Worm (Caenorhabditis elegans) whole organism, L3 larva: ENCODE data around the gene ctsa-1.2.
A peak's percentile ranks its signal among the peaks of the same experiment; 100 is the strongest.

ENCODE experiments used
- R02D3.7 ChIP-seq: fragments of 150-350 bp; optimal IDR thresholded peaks from 2 replicates; lab custom pipeline; 2014; ENCODE audit warnings: missing biosample characterization, missing genetic modification characterization
- ZK546.5 ChIP-seq: sonication (generic microtip); optimal IDR thresholded peaks from 2 replicates; lab custom pipeline; 2017; ENCODE audit warnings: missing biosample characterization, missing genetic modification characterization
- aly-2 ChIP-seq: fragments of 150-350 bp; optimal IDR thresholded peaks from 2 replicates; lab custom pipeline; 2014; ENCODE audit warnings: missing biosample characterization, missing genetic modification characterization
- ama-1 ChIP-seq: fragments of 150-350 bp; optimal IDR thresholded peaks from 2 replicates; lab custom pipeline; 2018
- ceh-16 ChIP-seq: sonication (generic microtip); optimal IDR thresholded peaks from 2 replicates; lab custom pipeline; 2017; ENCODE audit warnings: missing biosample characterization, missing genetic modification characterization
- ceh-28 ChIP-seq: fragments of 150-350 bp; optimal IDR thresholded peaks from 2 replicates; lab custom pipeline; 2014; ENCODE audit warnings: missing biosample characterization, missing genetic modification reagents, missing genetic modification characterization
- ceh-82 ChIP-seq: fragments of 150-350 bp; optimal IDR thresholded peaks from 2 replicates; lab custom pipeline; 2014; ENCODE audit warnings: missing biosample characterization, missing genetic modification characterization
- ceh-9 ChIP-seq: sonication (generic microtip); optimal IDR thresholded peaks from 2 replicates; lab custom pipeline; 2018; ENCODE audit warnings: missing biosample characterization, missing genetic modification characterization
- daf-12 ChIP-seq: fragments of 150-350 bp; optimal IDR thresholded peaks from 2 replicates; lab custom pipeline; 2014; ENCODE audit warnings: missing biosample characterization, missing genetic modification reagents, missing genetic modification characterization
- egl-27 ChIP-seq: sonication (generic microtip); optimal IDR thresholded peaks from 4 replicates; lab custom pipeline; 2017; ENCODE audit warnings: missing biosample characterization, missing genetic modification reagents, missing genetic modification characterization
- egl-5 ChIP-seq: fragments of 150-350 bp; optimal IDR thresholded peaks from 2 replicates; lab custom pipeline; 2017; ENCODE audit warnings: missing biosample characterization, missing genetic modification reagents, missing genetic modification characterization, inconsistent platforms
- elt-1 ChIP-seq: fragments of 150-350 bp; optimal IDR thresholded peaks from 2 replicates; lab custom pipeline; 2014; ENCODE audit warnings: missing biosample characterization, missing genetic modification characterization
- elt-2 ChIP-seq: sonication (generic microtip); optimal IDR thresholded peaks from 2 replicates; lab custom pipeline; 2016; ENCODE audit warnings: missing genetic modification reagents, mild to moderate bottlenecking, missing genetic modification characterization, missing compliant biosample characterization
- elt-3 ChIP-seq, 3 experiments: fragments of 150-350 bp in 1 of 3; sonication (generic microtip) in 2 of 3; optimal IDR thresholded peaks; 2 replicates in 2 of 3; 4 replicates in 1 of 3; lab custom pipeline; 2014 to 2017; ENCODE audit warnings: missing biosample characterization in 3 of 3, missing genetic modification characterization in 3 of 3
- eor-1 ChIP-seq, 2 experiments: fragments of 150-350 bp; optimal IDR thresholded peaks; 2 replicates each; lab custom pipeline; 2014 to 2018; ENCODE audit warnings: missing biosample characterization in 2 of 2, missing genetic modification characterization in 2 of 2
- fkh-10 ChIP-seq: sonication (generic microtip); optimal IDR thresholded peaks from 2 replicates; lab custom pipeline; 2017; ENCODE audit warnings: missing biosample characterization, missing genetic modification reagents, missing genetic modification characterization
- fkh-2 ChIP-seq: fragments of 150-350 bp; optimal IDR thresholded peaks from 2 replicates; lab custom pipeline; 2014; ENCODE audit warnings: missing biosample characterization, missing genetic modification reagents, missing genetic modification characterization
- fos-1 ChIP-seq: fragments of 150-350 bp; optimal IDR thresholded peaks from 2 replicates; lab custom pipeline; 2014; ENCODE audit warnings: missing biosample characterization, missing genetic modification characterization
- hmg-11 ChIP-seq: sonication (generic microtip); optimal IDR thresholded peaks from 2 replicates; lab custom pipeline; 2016; ENCODE audit warnings: missing genetic modification characterization, missing compliant biosample characterization
- jun-1 ChIP-seq: fragments of 150-350 bp; optimal IDR thresholded peaks from 2 replicates; lab custom pipeline; 2014; ENCODE audit warnings: missing biosample characterization, missing genetic modification reagents, missing genetic modification characterization
- lin-15B ChIP-seq: fragments of 150-350 bp; optimal IDR thresholded peaks from 2 replicates; lab custom pipeline; 2014; ENCODE audit warnings: missing biosample characterization, missing genetic modification characterization
- lin-39 ChIP-seq: fragments of 150-350 bp; optimal IDR thresholded peaks from 2 replicates; lab custom pipeline; 2018; ENCODE audit warnings: missing biosample characterization, missing genetic modification reagents, missing genetic modification characterization
- lsy-12 ChIP-seq: sonication (generic microtip); optimal IDR thresholded peaks from 2 replicates; lab custom pipeline; 2016; ENCODE audit warnings: mild to moderate bottlenecking, missing genetic modification characterization, missing compliant biosample characterization
- mdl-1 ChIP-seq: fragments of 150-350 bp; optimal IDR thresholded peaks from 2 replicates; lab custom pipeline; 2014; ENCODE audit warnings: missing biosample characterization, missing genetic modification characterization
- mml-1 ChIP-seq: fragments of 150-350 bp; sonication (generic microtip); optimal IDR thresholded peaks from 3 replicates; lab custom pipeline; 2014; ENCODE audit warnings: missing biosample characterization, missing genetic modification characterization
- nfya-1 ChIP-seq: sonication (generic microtip); optimal IDR thresholded peaks from 2 replicates; lab custom pipeline; 2017; ENCODE audit warnings: missing genetic modification characterization, mild to moderate bottlenecking, missing compliant biosample characterization, antibody characterized with exemption, moderate library complexity; ENCODE audit not compliant: insufficient read depth
- nhr-11 ChIP-seq: fragments of 150-350 bp; optimal IDR thresholded peaks from 2 replicates; lab custom pipeline; 2014; ENCODE audit warnings: missing biosample characterization, missing genetic modification characterization
- nhr-12 ChIP-seq: fragments of 150-350 bp; optimal IDR thresholded peaks from 2 replicates; lab custom pipeline; 2014; ENCODE audit warnings: missing biosample characterization, missing genetic modification characterization
- nhr-23 ChIP-seq: fragments of 150-350 bp; optimal IDR thresholded peaks from 2 replicates; lab custom pipeline; 2014; ENCODE audit warnings: missing biosample characterization, missing genetic modification reagents, missing genetic modification characterization
- nhr-237 ChIP-seq: fragments of 150-350 bp; optimal IDR thresholded peaks from 2 replicates; lab custom pipeline; 2014; ENCODE audit warnings: missing biosample characterization, missing genetic modification characterization
- nhr-25 ChIP-seq: sonication (generic microtip); optimal IDR thresholded peaks from 2 replicates; lab custom pipeline; 2017; ENCODE audit warnings: missing biosample characterization, missing genetic modification characterization
- nhr-28 ChIP-seq: fragments of 150-350 bp; optimal IDR thresholded peaks from 2 replicates; lab custom pipeline; 2014; ENCODE audit warnings: missing biosample characterization, missing genetic modification characterization
- nhr-43 ChIP-seq: sonication (generic microtip); optimal IDR thresholded peaks from 2 replicates; lab custom pipeline; 2016; ENCODE audit warnings: mild to moderate bottlenecking, missing genetic modification characterization, missing compliant biosample characterization; ENCODE audit not compliant: poor library complexity, severe bottlenecking
- nhr-67 ChIP-seq: fragments of 150-350 bp; optimal IDR thresholded peaks from 2 replicates; lab custom pipeline; 2014; ENCODE audit warnings: missing biosample characterization, missing genetic modification characterization
- nhr-76 ChIP-seq: fragments of 150-350 bp; sonication (generic microtip); optimal IDR thresholded peaks from 5 replicates; lab custom pipeline; 2014; ENCODE audit warnings: missing biosample characterization, missing genetic modification characterization
- nhr-77 ChIP-seq: fragments of 150-350 bp; optimal IDR thresholded peaks from 2 replicates; lab custom pipeline; 2014; ENCODE audit warnings: missing biosample characterization, missing genetic modification characterization
- pha-4 ChIP-seq: fragments of 150-350 bp; optimal IDR thresholded peaks from 2 replicates; lab custom pipeline; 2014; ENCODE audit warnings: missing biosample characterization, missing genetic modification reagents, missing genetic modification characterization
- pqm-1 ChIP-seq: fragments of 150-350 bp; optimal IDR thresholded peaks from 2 replicates; lab custom pipeline; 2017; ENCODE audit warnings: missing biosample characterization, missing genetic modification characterization, inconsistent platforms
- sea-2 ChIP-seq: fragments of 150-350 bp; sonication (generic microtip); optimal IDR thresholded peaks from 4 replicates; lab custom pipeline; 2014; ENCODE audit warnings: missing biosample characterization, missing genetic modification reagents, missing genetic modification characterization
- skn-1 ChIP-seq: fragments of 150-350 bp; optimal IDR thresholded peaks from 2 replicates; lab custom pipeline; 2014; ENCODE audit warnings: missing biosample characterization, missing genetic modification characterization
- snpc-4 ChIP-seq: fragments of 150-350 bp; optimal IDR thresholded peaks from 2 replicates; lab custom pipeline; 2014; ENCODE audit warnings: missing biosample characterization, missing genetic modification characterization
- tbx-2 ChIP-seq: sonication (generic microtip); optimal IDR thresholded peaks from 2 replicates; lab custom pipeline; 2016; ENCODE audit warnings: mild to moderate bottlenecking, missing genetic modification characterization, missing compliant biosample characterization
- unc-39 ChIP-seq: sonication (generic microtip); optimal IDR thresholded peaks from 4 replicates; lab custom pipeline; 2017; ENCODE audit warnings: missing biosample characterization, missing genetic modification characterization
- unc-62 ChIP-seq: fragments of 150-350 bp; sonication (generic microtip); optimal IDR thresholded peaks from 4 replicates; lab custom pipeline; 2014; ENCODE audit warnings: missing biosample characterization, missing genetic modification reagents, missing genetic modification characterization
- zag-1 ChIP-seq: fragments of 150-350 bp; optimal IDR thresholded peaks from 2 replicates; lab custom pipeline; 2014; ENCODE audit warnings: missing biosample characterization, missing genetic modification characterization
- ztf-11 ChIP-seq: fragments of 150-350 bp; optimal IDR thresholded peaks from 2 replicates; lab custom pipeline; 2014; ENCODE audit warnings: missing biosample characterization, missing genetic modification characterization
- ztf-4 ChIP-seq: fragments of 150-350 bp; optimal IDR thresholded peaks from 2 replicates; lab custom pipeline; 2014; ENCODE audit warnings: missing biosample characterization, missing genetic modification characterization

ctsa-1.2 gene

ce11 chrII:11748494-11748893 lies 9.3 kb downstream of the ctsa-1.2 start, which contains the start of the genes F44E5.17 and gpb-1:
Gene F44E5.17, minus strand, starts transcription at chrII:11748594.
Gene gpb-1, minus strand, starts transcription at chrII:11748611.
- TF ChIP-seq jun-1 (tag; lab: Kevin White, UChicago), result no peak
- TF ChIP-seq ceh-28 (tag; lab: Kevin White, UChicago), result peak; percentile 29
- TF ChIP-seq elt-2, result no peak

- peak; percentile 51 for TF ChIP-seq R02D3.7 (tag; lab: Kevin White, UChicago)
- TF ChIP-seq lin-39 (tag; lab: Kevin White, UChicago), result peak; percentile 89
- no peak for TF ChIP-seq elt-3 (tag; optimal IDR thresholded peaks at IDR 0.05; lab: Kevin White, UChicago)
- TF ChIP-seq elt-1 (tag; lab: Kevin White, UChicago), result no peak
- TF ChIP-seq jun-1 (tag; lab: Kevin White, UChicago), result peak; percentile 93
- TF ChIP-seq lsy-12 (tag; lab: Kevin White, UChicago), result no peak
- peak; percentile 68 for TF ChIP-seq sea-2 (GFP tag; lab: Kevin White, UChicago)
- no peak for TF ChIP-seq aly-2 (tag; lab: Kevin White, UChicago)
- TF ChIP-seq nhr-76, result no peak
- TF ChIP-seq ama-1, result no peak
- TF ChIP-seq unc-39 (tag; lab: Kevin White, UChicago), result no peak
- peak; percentile 96 for TF ChIP-seq hmg-11 (tag; lab: Kevin White, UChicago)
- no peak for TF ChIP-seq nhr-12 (tag; lab: Kevin White, UChicago)
- peak; percentile 46 for TF ChIP-seq fkh-10
- no peak for TF ChIP-seq ztf-4 (tag; lab: Kevin White, UChicago)
- peak; percentile 25 for TF ChIP-seq ceh-82
- peak; percentile 49 for TF ChIP-seq nhr-25 (tag; lab: Kevin White, UChicago)
- TF ChIP-seq nhr-43 (tag; lab: Kevin White, UChicago), result peak; percentile 39
- TF ChIP-seq ceh-9, result no peak
- TF ChIP-seq skn-1, result peak; percentile 69
- peak; percentile 0 for TF ChIP-seq zag-1 (tag; lab: Kevin White, UChicago)
- TF ChIP-seq fos-1 (tag; lab: Kevin White, UChicago), result peak; percentile 67
- peak; percentile 98 for TF ChIP-seq nfya-1 (tag; lab: Kevin White, UChicago)
- no peak for TF ChIP-seq daf-12
- TF ChIP-seq eor-1 (tag; optimal IDR thresholded peaks at IDR 0.05; lab: Kevin White, UChicago), result no peak
- TF ChIP-seq tbx-2 (tag; lab: Kevin White, UChicago), result peak; percentile 75
- peak; percentile 83 for TF ChIP-seq elt-2
- TF ChIP-seq mml-1 (tag; lab: Kevin White, UChicago), result no peak
- no peak for TF ChIP-seq nhr-237 (tag; lab: Kevin White, UChicago)
- peak; percentile 66 for TF ChIP-seq nhr-11
- no peak for TF ChIP-seq egl-27
- no peak for TF ChIP-seq nhr-28 (tag; lab: Kevin White, UChicago)
- TF ChIP-seq pha-4, result peak; percentile 84
- no peak for TF ChIP-seq nhr-77
- TF ChIP-seq fkh-2, result no peak
- peak; percentile 48 for TF ChIP-seq mdl-1 (tag; lab: Kevin White, UChicago)
- peak; percentile 90 for TF ChIP-seq egl-5 (tag; lab: Kevin White, UChicago)
- no peak for TF ChIP-seq ztf-11 (tag; lab: Kevin White, UChicago)
- TF ChIP-seq ceh-16 (tag; lab: Kevin White, UChicago), result no peak
- TF ChIP-seq nhr-23, result peak; percentile 61
- TF ChIP-seq pqm-1 (tag; lab: Kevin White, UChicago), result peak; percentile 47
- TF ChIP-seq lin-15B (tag; lab: Kevin White, UChicago), result peak; percentile 20
- no peak for TF ChIP-seq nhr-67 (tag; lab: Kevin White, UChicago)
- TF ChIP-seq snpc-4, result peak; percentile 50
- TF ChIP-seq ZK546.5 (tag; lab: Kevin White, UChicago), result no peak
- TF ChIP-seq ceh-28 (tag; lab: Kevin White, UChicago), result peak; percentile 84
- TF ChIP-seq unc-62, result peak; percentile 6
These were observed 10.5 kb downstream of the ctsa-1.2 start for ce11 chrII:11749490-11750172.
